Fruit fly (Drosophila melanogaster) whole organism, embryonic: Measurements from ENCODE around the gene CG14277.

Experiments used
- Abd-B ChIP-seq: fragments of 200-800 bp; sonication (Bioruptor generic); optimal IDR thresholded peaks from 2 replicates; lab custom pipeline; 2018; ENCODE audit warnings: missing biosample characterization, mild to moderate bottlenecking, missing genetic modification characterization, moderate library complexity
- Ada2b ChIP-seq: fragments of 200-800 bp; sonication (Bioruptor generic); IDR thresholded peaks from 2 replicates; pipeline ENCODE4 v1.3.6; 2022; ENCODE audit warnings: missing biosample characterization, missing genetic modification characterization
- Bdp1 ChIP-seq: fragments of 200-800 bp; sonication (Bioruptor generic); optimal IDR thresholded peaks from 3 replicates; lab custom pipeline; 2016; ENCODE audit warnings: missing biosample characterization, missing genetic modification characterization
- CG11247 ChIP-seq: fragments of 200-800 bp; sonication (Bioruptor generic); IDR thresholded peaks from 2 replicates; pipeline ENCODE4 v1.3.6; 2022; ENCODE audit warnings: missing biosample characterization, missing genetic modification characterization
- CG13624 ChIP-seq: fragments of 200-800 bp; sonication (Bioruptor generic); optimal IDR thresholded peaks from 2 replicates; lab custom pipeline; 2016; ENCODE audit warnings: missing biosample characterization, missing genetic modification characterization
- CG14710 ChIP-seq: fragments of 200-800 bp; sonication (Bioruptor generic); optimal IDR thresholded peaks from 3 replicates; lab custom pipeline; 2019; ENCODE audit warnings: missing biosample characterization, mild to moderate bottlenecking, missing genetic modification characterization, moderate library complexity
- CG1647 ChIP-seq: fragments of 200-800 bp; sonication (Bioruptor generic); optimal IDR thresholded peaks from 3 replicates; lab custom pipeline; 2016; ENCODE audit warnings: missing biosample characterization, missing genetic modification characterization
- CG17186 ChIP-seq: fragments of 200-800 bp; sonication (Bioruptor generic); optimal IDR thresholded peaks from 3 replicates; lab custom pipeline; 2017; ENCODE audit warnings: missing biosample characterization, missing genetic modification reagents, missing genetic modification characterization
- CG17385 ChIP-seq: fragments of 200-800 bp; sonication (Bioruptor generic); optimal IDR thresholded peaks from 3 replicates; lab custom pipeline; 2018; ENCODE audit warnings: missing biosample characterization, mild to moderate bottlenecking, missing genetic modification characterization
- CG17829 ChIP-seq: fragments of 200-800 bp; optimal IDR thresholded peaks from 2 replicates; lab custom pipeline; 2019; ENCODE audit warnings: missing biosample characterization, mild to moderate bottlenecking, missing genetic modification characterization, moderate library complexity
- CG18476 ChIP-seq: fragments of 200-800 bp; sonication (Bioruptor generic); optimal IDR thresholded peaks from 2 replicates; lab custom pipeline; 2016; ENCODE audit warnings: missing biosample characterization, mild to moderate bottlenecking, missing genetic modification characterization
- CG2116 ChIP-seq: fragments of 200-800 bp; sonication (Bioruptor generic); optimal IDR thresholded peaks from 3 replicates; lab custom pipeline; 2018; ENCODE audit warnings: missing biosample characterization, mild to moderate bottlenecking, missing genetic modification characterization
- CG33557 ChIP-seq: fragments of 200-800 bp; sonication (Bioruptor generic); optimal IDR thresholded peaks from 2 replicates; lab custom pipeline; 2019; ENCODE audit warnings: missing biosample characterization, mild to moderate bottlenecking, missing genetic modification characterization, moderate library complexity
- CG34376 ChIP-seq: fragments of 200-800 bp; sonication (Bioruptor generic); optimal IDR thresholded peaks from 2 replicates; lab custom pipeline; 2018; ENCODE audit warnings: missing biosample characterization, mild to moderate bottlenecking, missing genetic modification characterization
- CG3847 ChIP-seq: fragments of 200-800 bp; sonication (Bioruptor generic); IDR thresholded peaks from 2 replicates; pipeline ENCODE4 v1.3.6; 2022; ENCODE audit warnings: missing biosample characterization, missing genetic modification characterization
- CG7963 ChIP-seq: fragments of 200-800 bp; sonication (Bioruptor generic); IDR thresholded peaks from 3 replicates; pipeline ENCODE4 v1.3.6; 2022; ENCODE audit warnings: missing biosample characterization, missing genetic modification characterization; ENCODE audit not compliant: partially characterized antibody
- CG8290 ChIP-seq, 3 experiments: fragments of 200-800 bp; sonication (Bioruptor generic); optimal IDR thresholded peaks; 2 replicates each; lab custom pipeline; 2016 to 2019; ENCODE audit warnings: missing biosample characterization in 3 of 3, missing genetic modification characterization in 3 of 3, mild to moderate bottlenecking in 2 of 3, moderate library complexity in 1 of 3
- CG9797 ChIP-seq: fragments of 200-800 bp; sonication (Bioruptor generic); optimal IDR thresholded peaks from 3 replicates; lab custom pipeline; 2018; ENCODE audit warnings: missing biosample characterization, mild to moderate bottlenecking, missing genetic modification characterization
- CoRest ChIP-seq: fragments of 200-800 bp; sonication (Bioruptor generic); optimal IDR thresholded peaks from 3 replicates; lab custom pipeline; 2018; ENCODE audit warnings: missing biosample characterization, mild to moderate bottlenecking, missing genetic modification characterization, moderate library complexity
- Dref ChIP-seq: fragments of 200-800 bp; sonication (Bioruptor generic); IDR thresholded peaks from 2 replicates; pipeline ENCODE4 v1.3.6; 2022; ENCODE audit warnings: missing biosample characterization, missing genetic modification characterization
- E2f2 ChIP-seq: fragments of 200-800 bp; sonication (Bioruptor generic); IDR thresholded peaks from 2 replicates; pipeline ENCODE4 v1.3.6; 2022; ENCODE audit warnings: missing biosample characterization, missing genetic modification characterization
- HLHmδ ChIP-seq: fragments of 200-800 bp; sonication (Bioruptor generic); optimal IDR thresholded peaks from 2 replicates; lab custom pipeline; 2018; ENCODE audit warnings: missing biosample characterization, mild to moderate bottlenecking, missing genetic modification characterization, moderate library complexity
- Hr78 ChIP-seq, 2 experiments: fragments of 200-800 bp in 1 of 2; fragments of >200 bp in 1 of 2; sonication (Bioruptor generic) in 1 of 2; optimal IDR thresholded peaks; 2 replicates each; lab custom pipeline; 2017 to 2019; ENCODE audit warnings: missing biosample characterization in 2 of 2, missing genetic modification characterization in 2 of 2, mild to moderate bottlenecking in 1 of 2, moderate library complexity in 1 of 2
- Med ChIP-seq: fragments of 200-800 bp; sonication (Bioruptor generic); peaks from one replicate; lab custom pipeline; 2016; ENCODE audit warnings: missing biosample characterization, missing genetic modification characterization, mild to moderate bottlenecking, inconsistent platforms, moderate library complexity
- Sin3A ChIP-seq: fragments of >200 bp; optimal IDR thresholded peaks from 2 replicates; lab custom pipeline; 2018
- Sry-δ ChIP-seq: fragments of 200-800 bp; sonication (Bioruptor generic); optimal IDR thresholded peaks from 2 replicates; lab custom pipeline; 2016; ENCODE audit warnings: missing biosample characterization, missing genetic modification characterization
- Vsx1 ChIP-seq: fragments of 200-800 bp; sonication (Bioruptor generic); optimal IDR thresholded peaks from 2 replicates; lab custom pipeline; 2017; ENCODE audit warnings: missing biosample characterization, mild to moderate bottlenecking, missing genetic modification characterization, missing genetic modification reagents
- ci ChIP-seq: fragments of 200-800 bp; sonication (Bioruptor generic); IDR thresholded peaks from 3 replicates; pipeline ENCODE4 v1.3.6; 2022; ENCODE audit warnings: missing biosample characterization, missing genetic modification characterization
- da ChIP-seq: fragments of 200-800 bp; sonication (Bioruptor generic); optimal IDR thresholded peaks from 2 replicates; lab custom pipeline; 2016; ENCODE audit warnings: missing biosample characterization, missing genetic modification characterization
- dpn ChIP-seq, 2 experiments: fragments of 200-800 bp; sonication (Bioruptor generic); optimal IDR thresholded peaks; 3 replicates each; lab custom pipeline; 2016; ENCODE audit warnings: missing biosample characterization in 2 of 2, missing genetic modification characterization in 2 of 2
- grau ChIP-seq: fragments of 200-800 bp; optimal IDR thresholded peaks from 3 replicates; lab custom pipeline; 2019; ENCODE audit warnings: missing biosample characterization, mild to moderate bottlenecking, missing genetic modification characterization, moderate library complexity
- ham ChIP-seq: fragments of 200-800 bp; sonication (Bioruptor generic); IDR thresholded peaks from 2 replicates; pipeline ENCODE4 v1.3.6; 2022; ENCODE audit warnings: missing biosample characterization, missing genetic modification characterization
- hb ChIP-seq: fragments of 200-800 bp; sonication (Bioruptor generic); IDR thresholded peaks from 3 replicates; pipeline ENCODE4 v1.3.6; 2022; ENCODE audit warnings: missing biosample characterization, missing genetic modification characterization; ENCODE audit not compliant: partially characterized antibody
- hbn ChIP-seq: fragments of 200-800 bp; sonication (Bioruptor generic); IDR thresholded peaks from 2 replicates; pipeline ENCODE4 v1.3.6; 2022; ENCODE audit warnings: missing biosample characterization, missing genetic modification characterization; ENCODE audit not compliant: partially characterized antibody
- hkb ChIP-seq, 2 experiments: fragments of 200-800 bp in 1 of 2; fragments of >200 bp in 1 of 2; sonication (Bioruptor generic) in 1 of 2; IDR thresholded peaks in 1 of 2; optimal IDR thresholded peaks in 1 of 2; 2 replicates each; pipeline versions ENCODE4 v1.3.6 to Lab custom; 2017 to 2022; ENCODE audit warnings: missing biosample characterization in 1 of 2, missing genetic modification characterization in 1 of 2
- lab ChIP-seq: fragments of 200-800 bp; sonication (Bioruptor generic); optimal IDR thresholded peaks from 3 replicates; lab custom pipeline; 2017; ENCODE audit warnings: missing biosample characterization, missing genetic modification characterization, mild to moderate bottlenecking, moderate library complexity, missing genetic modification reagents
- nmo ChIP-seq: fragments of 200-800 bp; sonication (Bioruptor generic); optimal IDR thresholded peaks from 2 replicates; lab custom pipeline; 2018; ENCODE audit warnings: missing biosample characterization, mild to moderate bottlenecking, missing genetic modification characterization, moderate library complexity
- otp ChIP-seq: fragments of 200-800 bp; sonication (Bioruptor generic); IDR thresholded peaks from 3 replicates; pipeline ENCODE4, ENCODE4 v1.3.6; 2022; ENCODE audit warnings: missing biosample characterization, missing genetic modification characterization
- p53 ChIP-seq: fragments of 200-800 bp; sonication (Bioruptor generic); optimal IDR thresholded peaks from 2 replicates; lab custom pipeline; 2016; ENCODE audit warnings: missing biosample characterization, missing genetic modification characterization
- pzg ChIP-seq: fragments of 200-800 bp; sonication (Bioruptor generic); optimal IDR thresholded peaks from 3 replicates; lab custom pipeline; 2018; ENCODE audit warnings: missing biosample characterization, mild to moderate bottlenecking, missing genetic modification characterization, moderate library complexity
- salm ChIP-seq: fragments of 200-800 bp; sonication (Bioruptor generic); optimal IDR thresholded peaks from 2 replicates; lab custom pipeline; 2018; ENCODE audit warnings: missing biosample characterization, mild to moderate bottlenecking, missing genetic modification characterization
- sob ChIP-seq: fragments of 200-800 bp; sonication (Bioruptor generic); IDR thresholded peaks from 2 replicates; pipeline ENCODE4 v1.3.6; 2022; ENCODE audit warnings: missing biosample characterization, missing genetic modification characterization
- tll ChIP-seq, 2 experiments: fragments of 200-800 bp in 1 of 2; fragments of >200 bp in 1 of 2; sonication (Bioruptor generic) in 1 of 2; optimal IDR thresholded peaks; 2 replicates each; lab custom pipeline; 2017 to 2019; ENCODE audit warnings: missing biosample characterization in 2 of 2, missing genetic modification characterization in 2 of 2, mild to moderate bottlenecking in 1 of 2, moderate library complexity in 1 of 2
- trem ChIP-seq: fragments of 200-800 bp; optimal IDR thresholded peaks from 3 replicates; lab custom pipeline; 2019; ENCODE audit warnings: missing biosample characterization, mild to moderate bottlenecking, missing genetic modification characterization, moderate library complexity
- zen2 ChIP-seq: fragments of 200-800 bp; sonication (Bioruptor generic); IDR thresholded peaks from 3 replicates; pipeline ENCODE4 v1.3.6; 2022; ENCODE audit warnings: missing biosample characterization, missing genetic modification characterization; ENCODE audit not compliant: partially characterized antibody

CG14277 gene

dm6 chr2L:8239032-8239650, 3.1 kb upstream of the CG14277 start (continued):
- TF ChIP-seq Hr78 (GFP tag; optimal IDR thresholded peaks at IDR 0.05; lab: Kevin White, UChicago) = peak in 1 of 2 experiments; percentile 90
- TF ChIP-seq CG8290 (GFP tag; optimal IDR thresholded peaks at IDR 0.05; lab: Kevin White, UChicago) = no peak
- no peak for TF ChIP-seq CG8290 (tag; optimal IDR thresholded peaks at IDR 0.05; lab: Kevin White, UChicago)
- TF ChIP-seq lab (GFP tag; lab: Kevin White, UChicago) = peak; percentile 21

- peak; percentile 67 for TF ChIP-seq nmo (GFP tag; lab: Kevin White, UChicago)
- TF ChIP-seq pzg (GFP tag; lab: Kevin White, UChicago) = peak; percentile 70
- TF ChIP-seq Ada2b (GFP tag; lab: Robert Waterston, UW) = no peak
- peak; percentile 51 for TF ChIP-seq CG13624 (GFP tag; lab: Kevin White, UChicago)
- no peak for TF ChIP-seq da (GFP tag; lab: Kevin White, UChicago)
- TF ChIP-seq E2f2 (GFP tag; lab: Robert Waterston, UW) = peak; percentile 72
- no peak for TF ChIP-seq Vsx1
- no peak for TF ChIP-seq Bdp1
- no peak for TF ChIP-seq ham (GFP tag; lab: Robert Waterston, UW)
- peak; percentile 83 for TF ChIP-seq Dref (GFP tag; lab: Robert Waterston, UW)
- TF ChIP-seq CG7963 (GFP tag; lab: Robert Waterston, UW) = peak; percentile 94
- peak; percentile 2 for TF ChIP-seq CG34376 (GFP tag; lab: Kevin White, UChicago)
- TF ChIP-seq dpn (GFP tag; optimal IDR thresholded peaks at IDR 0.05; lab: Kevin White, UChicago) = peak in 1 of 2 experiments; percentile 21
- TF ChIP-seq Sry-δ (GFP tag; lab: Kevin White, UChicago) = peak; percentile 93
- TF ChIP-seq CG17829 (tag; lab: Kevin White, UChicago) = peak; percentile 28
- TF ChIP-seq HLHmδ (GFP tag; lab: Kevin White, UChicago) = peak; percentile 19
- 0 out of 2 replicates have a peak, but pooled peaks have one; percentile 14 for TF ChIP-seq sob
- TF ChIP-seq hbn (GFP tag; lab: Robert Waterston, UW) = peak; percentile 96
- TF ChIP-seq hkb (optimal IDR thresholded peaks at IDR 0.05; lab: Kevin White, UChicago) = peak; percentile 77
- TF ChIP-seq hkb (GFP tag; IDR thresholded peaks at IDR 0.05; lab: Robert Waterston, UW) = no peak
- no peak for TF ChIP-seq grau (tag; lab: Kevin White, UChicago)
- peak; percentile 10 for TF ChIP-seq Abd-B
- peak; percentile 86 for TF ChIP-seq Med (GFP tag; lab: Kevin White, UChicago)
- peak; percentile 36 for TF ChIP-seq CG18476 (GFP tag; lab: Kevin White, UChicago)
- TF ChIP-seq otp = 0 out of 3 replicates have a peak, but pooled peaks have one; percentile 8
- TF ChIP-seq CG14710 (tag; lab: Kevin White, UChicago) = peak; percentile 86
- TF ChIP-seq CG11247 (GFP tag; lab: Robert Waterston, UW) = no peak
- peak; percentile 67 for TF ChIP-seq trem (tag; lab: Kevin White, UChicago)
- TF ChIP-seq CG17186 (GFP tag; lab: Kevin White, UChicago) = peak; percentile 65
- peak; percentile 29 for TF ChIP-seq CoRest
- TF ChIP-seq zen2 (GFP tag; lab: Robert Waterston, UW) = peak; percentile 95
- TF ChIP-seq CG2116 = peak; percentile 69
- no peak for TF ChIP-seq CG1647 (GFP tag; lab: Kevin White, UChicago)
- peak in 1 of 2 experiments; percentile 14 for TF ChIP-seq tll (GFP tag; optimal IDR thresholded peaks at IDR 0.05; lab: Kevin White, UChicago)
- no peak for TF ChIP-seq salm (tag; lab: Kevin White, UChicago)
- peak; percentile 53 for TF ChIP-seq CG3847
- TF ChIP-seq CG33557 = peak; percentile 6
- peak; percentile 82 for TF ChIP-seq Sin3A
- peak; percentile 89 for TF ChIP-seq hb
- TF ChIP-seq p53 (GFP tag; lab: Kevin White, UChicago) = no peak
- peak; percentile 11 for TF ChIP-seq CG17385 (GFP tag; lab: Kevin White, UChicago)
- peak; percentile 40 for TF ChIP-seq CG9797
- peak; percentile 17; the same call in 1 of the 3 replicates for TF ChIP-seq ci (GFP tag; lab: Robert Waterston, UW)
Observed at dm6 chr2L:8239712-8240245, 2.5 kb upstream of the CG14277 start, which contains the start of gene Pvr. TSS of gene Pvr (minus strand) at chr2L:8239878.
